Worm (Caenorhabditis elegans) whole organism, L4/young adult: ENCODE data around the gene knl-3.

ENCODE experiments used
- W03F9.2 ChIP-seq: fragments of 150-350 bp; optimal IDR thresholded peaks from 2 replicates; lab custom pipeline; 2014; ENCODE audit warnings: missing biosample characterization, missing genetic modification characterization
- dao-5 ChIP-seq: sonication (generic microtip); optimal IDR thresholded peaks from 2 replicates; lab custom pipeline; 2016; ENCODE audit warnings: missing genotype, missing genetic modification characterization, moderate library complexity, missing compliant biosample characterization
- him-1 ChIP-seq: sonication (generic microtip); optimal IDR thresholded peaks from 2 replicates; lab custom pipeline; 2016; ENCODE audit warnings: missing genotype, missing genetic modification reagents, missing genetic modification characterization, missing compliant biosample characterization

DNA sequence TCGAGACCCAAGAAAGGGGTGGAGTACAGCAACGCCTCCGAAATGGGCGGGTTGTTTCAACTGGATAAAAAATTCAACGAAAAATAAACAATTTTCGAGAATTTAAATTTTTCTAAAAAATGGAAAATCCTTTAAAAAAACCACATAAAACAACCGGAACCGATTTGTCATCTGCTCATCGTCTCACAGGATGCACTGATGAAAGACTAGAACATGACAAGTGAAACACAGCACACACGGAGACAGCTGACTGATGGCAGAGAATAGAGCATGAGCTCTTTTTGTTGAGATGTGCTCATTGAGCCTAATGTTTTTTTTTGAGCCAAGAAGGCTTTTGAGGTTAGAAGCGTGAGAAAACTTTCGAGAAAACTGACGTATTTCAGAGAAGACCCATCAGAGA is 21.0 kb downstream of the knl-3 start:
- TF ChIP-seq W03F9.2 (tag; lab: Kevin White, UChicago) (no peak), dao-5 (tag; lab: Kevin White, UChicago) (no peak), him-1 (tag; lab: Kevin White, UChicago) (no peak)
